Worm (Caenorhabditis elegans) whole organism, young adult: ENCODE measurements around the gene W01D2.1.

ENCODE experiments used
- F52B5.7 ChIP-seq: sonication (generic microtip); optimal IDR thresholded peaks from 2 replicates; lab custom pipeline; 2016; ENCODE audit warnings: mild to moderate bottlenecking, missing genetic modification characterization, missing compliant biosample characterization
- Y56A3A.18 ChIP-seq: fragments of 200-800 bp; sonication (Bioruptor generic); IDR thresholded peaks from 2 replicates; pipeline ENCODE4 v1.3.6; 2022; ENCODE audit warnings: missing genetic modification reagents, missing genetic modification characterization, missing compliant biosample characterization
- Y95B8A.8 ChIP-seq: fragments of 200-800 bp; sonication (Bioruptor generic); IDR thresholded peaks from 2 replicates; pipeline ENCODE4 v1.3.6; 2022; ENCODE audit warnings: missing genetic modification reagents, missing genetic modification characterization, missing compliant biosample characterization
- attf-5 ChIP-seq: fragments of 200-800 bp; sonication (Bioruptor generic); optimal IDR thresholded peaks from 2 replicates; lab custom pipeline; 2018; ENCODE audit warnings: mild to moderate bottlenecking, missing genetic modification characterization, missing compliant biosample characterization
- dpl-1 ChIP-seq: fragments of 150-350 bp; optimal IDR thresholded peaks from 2 replicates; lab custom pipeline; 2014; ENCODE audit warnings: missing biosample characterization, missing genetic modification reagents, missing genetic modification characterization
- egl-18 ChIP-seq: fragments of 200-800 bp; sonication (Bioruptor generic); IDR thresholded peaks from 2 replicates; pipeline ENCODE4 v1.3.6; 2022; ENCODE audit warnings: missing genetic modification reagents, missing genetic modification characterization, missing compliant biosample characterization
- hmg-1.2 ChIP-seq: fragments of 200-800 bp; sonication (Bioruptor generic); IDR thresholded peaks from 2 replicates; pipeline ENCODE4 v1.3.6; 2022; ENCODE audit warnings: missing genetic modification reagents, missing genetic modification characterization, missing compliant biosample characterization
- lag-1 ChIP-seq: fragments of 200-800 bp; sonication (Bioruptor generic); IDR thresholded peaks from 2 replicates; pipeline ENCODE4 v1.3.6; 2022; ENCODE audit warnings: missing genetic modification reagents, missing genetic modification characterization, missing compliant biosample characterization
- lin-35 ChIP-seq, 3 experiments: fragments of 150-350 bp in 2 of 3; sonication (generic microtip) in 1 of 3; optimal IDR thresholded peaks; 2 replicates each; lab custom pipeline; 2014 to 2018; ENCODE audit warnings: missing biosample characterization in 3 of 3, missing genetic modification characterization in 3 of 3, missing genetic modification reagents in 3 of 3
- lsl-1 ChIP-seq: fragments of 200-800 bp; sonication (Bioruptor generic); optimal IDR thresholded peaks from 2 replicates; lab custom pipeline; 2018; ENCODE audit warnings: mild to moderate bottlenecking, missing genetic modification characterization, moderate library complexity, missing compliant biosample characterization
- pha-4 ChIP-seq: fragments of 150-350 bp; sonication (generic microtip); optimal IDR thresholded peaks from 2 replicates; lab custom pipeline; 2014; ENCODE audit warnings: missing biosample characterization, missing genetic modification reagents, missing genetic modification characterization
- tbx-9 ChIP-seq: sonication (generic microtip); optimal IDR thresholded peaks from 2 replicates; lab custom pipeline; 2016; ENCODE audit warnings: borderline replicate concordance, missing genetic modification characterization, inconsistent platforms, missing compliant biosample characterization
- xnd-1 ChIP-seq: sonication (generic microtip); optimal IDR thresholded peaks from 2 replicates; lab custom pipeline; 2016; ENCODE audit warnings: missing genotype, missing genetic modification reagents, missing genetic modification characterization, missing compliant biosample characterization

- no peak for TF ChIP-seq lsl-1
- no peak for TF ChIP-seq Y95B8A.8 (GFP tag; lab: Robert Waterston, UW)
- no peak for TF ChIP-seq Y56A3A.18
- no peak for TF ChIP-seq hmg-1.2 (GFP tag; lab: Robert Waterston, UW)
- no peak for TF ChIP-seq lag-1 (GFP tag; lab: Robert Waterston, UW)
- TF ChIP-seq F52B5.7 = no peak
- no peak for TF ChIP-seq egl-18 (GFP tag; lab: Robert Waterston, UW)
- no peak for TF ChIP-seq tbx-9 (tag; lab: Kevin White, UChicago)
- TF ChIP-seq dpl-1 = no peak
- no peak for TF ChIP-seq lin-35 (GFP tag; optimal IDR thresholded peaks at IDR 0.05; lab: Kevin White, UChicago)
- no peak for TF ChIP-seq attf-5
- TF ChIP-seq xnd-1 = no peak
- TF ChIP-seq pha-4 = no peak
These were observed 10.1 kb downstream of the W01D2.1 start for ce11 chrII:14825413-14825812.
